Fruit fly (Drosophila melanogaster) whole organism, embryonic: ENCODE results near the gene Lon.

Source experiments
- B-H2 ChIP-seq: fragments of 200-800 bp; sonication (Bioruptor generic); optimal IDR thresholded peaks from 2 replicates; lab custom pipeline; 2018; ENCODE audit warnings: missing biosample characterization, mild to moderate bottlenecking, missing genetic modification characterization
- Blimp-1 ChIP-seq: fragments of 200-800 bp; sonication (Bioruptor generic); optimal IDR thresholded peaks from 3 replicates; lab custom pipeline; 2018; ENCODE audit warnings: missing biosample characterization, missing genetic modification characterization, mild to moderate bottlenecking, moderate library complexity, missing genetic modification reagents
- CG10543 ChIP-seq: fragments of 200-800 bp; sonication (Bioruptor generic); optimal IDR thresholded peaks from 3 replicates; lab custom pipeline; 2017; ENCODE audit warnings: missing biosample characterization, mild to moderate bottlenecking, missing genetic modification characterization, moderate library complexity
- CG12104 ChIP-seq: fragments of 200-800 bp; sonication (Bioruptor generic); optimal IDR thresholded peaks from 3 replicates; lab custom pipeline; 2016; ENCODE audit warnings: missing biosample characterization, missing genetic modification characterization
- CG12391 ChIP-seq: fragments of 200-800 bp; sonication (Bioruptor generic); optimal IDR thresholded peaks from 3 replicates; lab custom pipeline; 2018; ENCODE audit warnings: missing biosample characterization, mild to moderate bottlenecking, missing genetic modification characterization, moderate library complexity
- CG12659 ChIP-seq: fragments of 200-800 bp; sonication (Bioruptor generic); optimal IDR thresholded peaks from 3 replicates; lab custom pipeline; 2017; ENCODE audit warnings: mild to moderate bottlenecking, missing biosample characterization, missing genetic modification reagents, missing genetic modification characterization
- CG13123 ChIP-seq: fragments of 200-800 bp; sonication (Bioruptor generic); optimal IDR thresholded peaks from 2 replicates; lab custom pipeline; 2016; ENCODE audit warnings: missing biosample characterization, missing genetic modification characterization
- CG13287 ChIP-seq: fragments of 200-800 bp; sonication (Bioruptor generic); IDR thresholded peaks from 2 replicates; pipeline ENCODE4 v1.3.6; 2022; ENCODE audit warnings: missing biosample characterization, missing genetic modification characterization; ENCODE audit not compliant: partially characterized antibody
- CG14050 ChIP-seq: fragments of 200-800 bp; sonication (Bioruptor generic); IDR thresholded peaks from 3 replicates; pipeline ENCODE4 v1.3.6; 2022; ENCODE audit warnings: missing biosample characterization, missing genetic modification characterization
- CG17802 ChIP-seq: fragments of 200-800 bp; sonication (Bioruptor generic); optimal IDR thresholded peaks from 2 replicates; lab custom pipeline; 2018; ENCODE audit warnings: missing biosample characterization, mild to moderate bottlenecking, missing genetic modification characterization, moderate library complexity
- CG34376 ChIP-seq: fragments of 200-800 bp; sonication (Bioruptor generic); optimal IDR thresholded peaks from 2 replicates; lab custom pipeline; 2018; ENCODE audit warnings: missing biosample characterization, mild to moderate bottlenecking, missing genetic modification characterization
- CG4360 ChIP-seq: fragments of 200-800 bp; sonication (Bioruptor generic); IDR thresholded peaks from 2 replicates; pipeline ENCODE4 v1.3.6; 2022; ENCODE audit warnings: missing biosample characterization, missing genetic modification characterization
- CG4820 ChIP-seq: fragments of 200-800 bp; sonication (Bioruptor generic); optimal IDR thresholded peaks from 3 replicates; lab custom pipeline; 2016; ENCODE audit warnings: missing biosample characterization, missing genetic modification characterization
- CG9215 ChIP-seq: fragments of 200-800 bp; sonication (Bioruptor generic); IDR thresholded peaks from 2 replicates; pipeline ENCODE4 v1.3.6; 2022; ENCODE audit warnings: missing biosample characterization, missing genetic modification characterization
- CG9609 ChIP-seq: fragments of 200-800 bp; sonication (Bioruptor generic); optimal IDR thresholded peaks from 3 replicates; lab custom pipeline; 2016; ENCODE audit warnings: missing biosample characterization, missing genetic modification characterization
- Dip2 ChIP-seq: fragments of 200-800 bp; sonication (Bioruptor generic); IDR thresholded peaks from 2 replicates; pipeline ENCODE4 v1.3.6; 2022; ENCODE audit warnings: missing biosample characterization, missing genetic modification characterization
- Ets97D ChIP-seq: fragments of 200-800 bp; sonication (Bioruptor generic); optimal IDR thresholded peaks from 3 replicates; lab custom pipeline; 2016; ENCODE audit warnings: missing biosample characterization, missing genetic modification characterization
- Fer2 ChIP-seq: fragments of 200-800 bp; sonication (Bioruptor generic); optimal IDR thresholded peaks from 2 replicates; lab custom pipeline; 2018; ENCODE audit warnings: missing biosample characterization, mild to moderate bottlenecking, missing genetic modification characterization, moderate library complexity
- HLH3B ChIP-seq: fragments of 200-800 bp; sonication (Bioruptor generic); IDR thresholded peaks from 2 replicates; pipeline ENCODE4 v1.3.6; 2022; ENCODE audit warnings: missing biosample characterization, missing genetic modification characterization
- Sry-β ChIP-seq: fragments of 200-800 bp; sonication (Bioruptor generic); optimal IDR thresholded peaks from 2 replicates; lab custom pipeline; 2018; ENCODE audit warnings: missing biosample characterization, mild to moderate bottlenecking, missing genetic modification characterization, moderate library complexity
- ato ChIP-seq: fragments of 200-800 bp; sonication (Bioruptor generic); IDR thresholded peaks from 2 replicates; pipeline ENCODE4 v1.3.6; 2022; ENCODE audit warnings: missing biosample characterization, missing genetic modification characterization; ENCODE audit not compliant: partially characterized antibody
- br ChIP-seq: fragments of >200 bp; optimal IDR thresholded peaks from 2 replicates; lab custom pipeline; 2017
- cas ChIP-seq: fragments of 200-800 bp; sonication (Bioruptor generic); IDR thresholded peaks from 2 replicates; pipeline ENCODE4 v1.3.6; 2022; ENCODE audit warnings: missing biosample characterization, missing genetic modification characterization
- cato ChIP-seq: fragments of 200-800 bp; sonication (Bioruptor generic); optimal IDR thresholded peaks from 2 replicates; lab custom pipeline; 2016; ENCODE audit warnings: missing biosample characterization, missing genetic modification characterization, borderline replicate concordance
- caup ChIP-seq: fragments of 200-800 bp; sonication (Bioruptor generic); optimal IDR thresholded peaks from 3 replicates; lab custom pipeline; 2017; ENCODE audit warnings: missing biosample characterization, mild to moderate bottlenecking, missing genetic modification characterization, moderate library complexity; ENCODE audit not compliant: severe bottlenecking
- cg ChIP-seq: fragments of 200-800 bp; sonication (Bioruptor generic); optimal IDR thresholded peaks from 3 replicates; lab custom pipeline; 2019; ENCODE audit warnings: missing biosample characterization, mild to moderate bottlenecking, missing genetic modification characterization, moderate library complexity
- crol ChIP-seq: fragments of 200-800 bp; sonication (Bioruptor generic); IDR thresholded peaks from 2 replicates; pipeline ENCODE4 v1.3.6; 2022; ENCODE audit warnings: missing biosample characterization, missing genetic modification characterization
- crp ChIP-seq, 2 experiments: fragments of 200-800 bp; sonication (Bioruptor generic); optimal IDR thresholded peaks; 2 replicates in 1 of 2; 3 replicates in 1 of 2; lab custom pipeline; 2017; ENCODE audit warnings: missing biosample characterization in 2 of 2, missing genetic modification characterization in 2 of 2, mild to moderate bottlenecking in 1 of 2, moderate library complexity in 1 of 2
- dati ChIP-seq: fragments of 200-800 bp; sonication (Bioruptor generic); IDR thresholded peaks from 2 replicates; pipeline ENCODE4 v1.3.6; 2022; ENCODE audit warnings: missing biosample characterization, missing genetic modification characterization
- emc ChIP-seq: fragments of 200-800 bp; sonication (Bioruptor generic); optimal IDR thresholded peaks from 2 replicates; lab custom pipeline; 2016; ENCODE audit warnings: missing biosample characterization, missing genetic modification characterization
- gsb-n ChIP-seq: fragments of 200-800 bp; sonication (Bioruptor generic); optimal IDR thresholded peaks from 3 replicates; lab custom pipeline; 2018; ENCODE audit warnings: missing biosample characterization, mild to moderate bottlenecking, missing genetic modification characterization
- insv ChIP-seq, 2 experiments: fragments of 200-800 bp; sonication (Bioruptor generic); optimal IDR thresholded peaks; 3 replicates each; lab custom pipeline; 2016 to 2018; ENCODE audit warnings: missing biosample characterization in 2 of 2, missing genetic modification characterization in 2 of 2
- mirr ChIP-seq: fragments of 200-800 bp; sonication (Bioruptor generic); optimal IDR thresholded peaks from 3 replicates; lab custom pipeline; 2018; ENCODE audit warnings: missing biosample characterization, mild to moderate bottlenecking, missing genetic modification characterization
- run ChIP-seq: fragments of 200-800 bp; sonication (Bioruptor generic); optimal IDR thresholded peaks from 3 replicates; lab custom pipeline; 2018; ENCODE audit warnings: missing biosample characterization, mild to moderate bottlenecking, missing genetic modification characterization
- salm ChIP-seq: fragments of 200-800 bp; sonication (Bioruptor generic); optimal IDR thresholded peaks from 2 replicates; lab custom pipeline; 2018; ENCODE audit warnings: missing biosample characterization, mild to moderate bottlenecking, missing genetic modification characterization
- sqz ChIP-seq: fragments of 200-800 bp; sonication (Bioruptor generic); optimal IDR thresholded peaks from 3 replicates; lab custom pipeline; 2018; ENCODE audit warnings: missing biosample characterization, mild to moderate bottlenecking, missing genetic modification characterization
- vfl ChIP-seq: fragments of 200-800 bp; sonication (Bioruptor generic); optimal IDR thresholded peaks from 2 replicates; lab custom pipeline; 2016; ENCODE audit warnings: missing biosample characterization, missing genetic modification characterization

Lon gene

dm6 chr3L:19560695-19561246 lies 51.2 kb downstream of the Lon start (continued):
- TF ChIP-seq cas (GFP tag; lab: Robert Waterston, UW), result peak; percentile 80
- peak; percentile 94 for TF ChIP-seq caup (GFP tag; lab: Kevin White, UChicago)
- peak; percentile 85 for TF ChIP-seq mirr (GFP tag; lab: Kevin White, UChicago)
- TF ChIP-seq CG12104 (GFP tag; lab: Kevin White, UChicago), result peak; percentile 93
- peak; percentile 62 for TF ChIP-seq Sry-β (GFP tag; lab: Kevin White, UChicago)
- peak; percentile 93 for TF ChIP-seq sqz (GFP tag; lab: Kevin White, UChicago)
- TF ChIP-seq CG12391 (tag; lab: Kevin White, UChicago), result peak; percentile 97
- peak; percentile 93 for TF ChIP-seq HLH3B (GFP tag; lab: Robert Waterston, UW)
- peak; percentile 95 for TF ChIP-seq CG4820 (GFP tag; lab: Kevin White, UChicago)
- no peak for TF ChIP-seq ato (GFP tag; lab: Robert Waterston, UW)
- peak; percentile 75 for TF ChIP-seq CG17802 (tag; lab: Kevin White, UChicago)
- peak; percentile 87 for TF ChIP-seq CG9215 (GFP tag; lab: Robert Waterston, UW)
- TF ChIP-seq B-H2 (GFP tag; lab: Kevin White, UChicago), result peak; percentile 95
- TF ChIP-seq CG34376 (GFP tag; lab: Kevin White, UChicago), result peak; percentile 85
- TF ChIP-seq Fer2, result peak; percentile 91
- TF ChIP-seq vfl (GFP tag; lab: Kevin White, UChicago), result peak; percentile 91
- TF ChIP-seq Blimp-1 (GFP tag; lab: Kevin White, UChicago), result peak; percentile 93
- peak; percentile 96 for TF ChIP-seq CG12659
- peak in 1 of 2 experiments; percentile 55 for TF ChIP-seq crp (GFP tag; optimal IDR thresholded peaks at IDR 0.05; lab: Kevin White, UChicago)
- TF ChIP-seq insv (GFP tag; optimal IDR thresholded peaks at IDR 0.05; lab: Kevin White, UChicago), result peak in 1 of 2 experiments; percentile 76
- TF ChIP-seq CG10543 (GFP tag; lab: Kevin White, UChicago), result peak; percentile 87
- TF ChIP-seq CG14050, result peak; percentile 92
- TF ChIP-seq CG13287 (GFP tag; lab: Robert Waterston, UW), result no peak
- TF ChIP-seq Dip2 (GFP tag; lab: Robert Waterston, UW), result no peak
- peak; percentile 91 for TF ChIP-seq CG13123 (GFP tag; lab: Kevin White, UChicago)
- TF ChIP-seq br, result no peak
- TF ChIP-seq salm (tag; lab: Kevin White, UChicago), result peak; percentile 93
- peak; percentile 63 for TF ChIP-seq Ets97D (GFP tag; lab: Kevin White, UChicago)
- TF ChIP-seq CG9609, result peak; percentile 87
- peak; percentile 88 for TF ChIP-seq run (tag; lab: Kevin White, UChicago)
- peak; percentile 88 for TF ChIP-seq cato (GFP tag; lab: Kevin White, UChicago)
- TF ChIP-seq emc (GFP tag; lab: Kevin White, UChicago), result peak; percentile 75
- peak; percentile 91 for TF ChIP-seq dati (GFP tag; lab: Robert Waterston, UW)
- TF ChIP-seq, all 482 proteins: peak for 430

dm6 chr3L:19560005-19560694 lies 51.8 kb downstream of the Lon start:
- TF ChIP-seq crol (GFP tag; lab: Robert Waterston, UW) (peak; percentile 39), CG4360 (GFP tag; lab: Robert Waterston, UW) (peak; percentile 73), gsb-n (no peak), cg (GFP tag; lab: Kevin White, UChicago) (peak; percentile 43)
